Fruit fly (Drosophila melanogaster) S2 (cell line): ENCODE results near the gene abo.

ENCODE experiments used
- CG8478 ChIP-seq: fragments of >200 bp; optimal IDR thresholded peaks from 2 replicates; lab custom pipeline; 2018
- CTCF ChIP-seq, 2 experiments: fragments of >200 bp; optimal IDR thresholded peaks; 2 replicates each; lab custom pipeline; 2018

- no peak for TF ChIP-seq CTCF (optimal IDR thresholded peaks at IDR 0.05; lab: Kevin White, UChicago)
- TF ChIP-seq CG8478: no peak
Observed at dm6 chr2L:10968009-10968383, 7.1 kb downstream of the abo start.
